Fruit fly (Drosophila melanogaster): ENCODE data around the gene H2.0.
A peak's percentile ranks its signal among the peaks of the same experiment; 100 is the strongest.

The H2.0 gene

dm6 chr2L:6045972-6046718, 26.9 kb upstream of the H2.0 start, which contains the start of gene Pfas (continued):
- peak; percentile 67 for TF ChIP-seq topi (GFP tag; optimal IDR thresholded peaks at IDR 0.05)
- no peak for TF ChIP-seq Ets21C (GFP tag; optimal IDR thresholded peaks at IDR 0.05)
- TF ChIP-seq CG4318 (GFP tag; optimal IDR thresholded peaks at IDR 0.05) = no peak
- TF ChIP-seq CG15336 (GFP tag; IDR thresholded peaks at IDR 0.05) = 0 out of 2 replicates have a peak, but pooled peaks have one; percentile 33
- peak; percentile 26 for TF ChIP-seq CG6854 (GFP tag; optimal IDR thresholded peaks at IDR 0.05)
- TF ChIP-seq lz (GFP tag; optimal IDR thresholded peaks at IDR 0.05) = peak; percentile 70
- TF ChIP-seq Eip75B (GFP tag; optimal IDR thresholded peaks at IDR 0.05) = peak; percentile 58
- TF ChIP-seq CG6808 (GFP tag; optimal IDR thresholded peaks at IDR 0.05) = peak; percentile 76
- TF ChIP-seq net (GFP tag; optimal IDR thresholded peaks at IDR 0.05) = peak; percentile 51
- no peak for TF ChIP-seq svp (GFP tag)

dm6 chr2L:6045484-6045883, 26.3 kb upstream of the H2.0 start:
- TF ChIP-seq CG1621 (tag; optimal IDR thresholded peaks at IDR 0.05) = no peak
- TF ChIP-seq svp (GFP tag) = peak; percentile 99

dm6 chr2L:6037830-6038229, 18.6 kb upstream of the H2.0 start, which contains the start of the genes CG9117 and CG31643:
Gene CG9117 (minus strand): TSS chr2L:6037902.
Gene CG31643 (plus strand): TSS chr2L:6038117.
- no peak for TF ChIP-seq CG11294 (GFP tag; IDR thresholded peaks at IDR 0.05)
- TF ChIP-seq Sox14 (GFP tag; optimal IDR thresholded peaks at IDR 0.05) = peak; percentile 72
- TF ChIP-seq CG3032 (tag; optimal IDR thresholded peaks at IDR 0.05) = peak; percentile 46
- no peak for TF ChIP-seq CG6854 (GFP tag; optimal IDR thresholded peaks at IDR 0.05)
- TF ChIP-seq CG6163 (GFP tag; IDR thresholded peaks at IDR 0.05) = no peak
- no peak for TF ChIP-seq CG8319 (GFP tag; optimal IDR thresholded peaks at IDR 0.05)
- TF ChIP-seq esn (GFP tag; optimal IDR thresholded peaks at IDR 0.05) = peak; percentile 79
- peak; percentile 62 for TF ChIP-seq CG15336 (GFP tag; IDR thresholded peaks at IDR 0.05)
- TF ChIP-seq CG32006 (GFP tag; optimal IDR thresholded peaks at IDR 0.05) = no peak
- no peak for TF ChIP-seq CG8119 (GFP tag; IDR thresholded peaks at IDR 0.05)
- TF ChIP-seq CG10631 (GFP tag; optimal IDR thresholded peaks at IDR 0.05) = no peak
- TF ChIP-seq CG8632 (GFP tag; optimal IDR thresholded peaks at IDR 0.05) = no peak
- TF ChIP-seq cyc (GFP tag; optimal IDR thresholded peaks at IDR 0.05) = peak; percentile 67
- peak; percentile 51 for TF ChIP-seq CG6792 (GFP tag; optimal IDR thresholded peaks at IDR 0.05)
- TF ChIP-seq Smox (GFP tag; optimal IDR thresholded peaks at IDR 0.05) = no peak
- peak; percentile 95 for TF ChIP-seq svp (GFP tag)
- peak; percentile 73 for TF ChIP-seq Hr39 (GFP tag; optimal IDR thresholded peaks at IDR 0.05)
- no peak for TF ChIP-seq Met (GFP tag; optimal IDR thresholded peaks at IDR 0.05)
- no peak for TF ChIP-seq dac (GFP tag; optimal IDR thresholded peaks at IDR 0.05)
- TF ChIP-seq topi (GFP tag; optimal IDR thresholded peaks at IDR 0.05) = peak; percentile 62
- TF ChIP-seq eg (GFP tag; IDR thresholded peaks at IDR 0.05) = peak; percentile 70
- TF ChIP-seq Eip93F (GFP tag; optimal IDR thresholded peaks at IDR 0.05) = peak; percentile 47
- no peak for TF ChIP-seq acj6 (GFP tag; optimal IDR thresholded peaks at IDR 0.05)
- TF ChIP-seq Sox15 (GFP tag; optimal IDR thresholded peaks at IDR 0.05) = peak; percentile 26
- peak; percentile 55 for TF ChIP-seq CG34406 (GFP tag; optimal IDR thresholded peaks at IDR 0.05)
- TF ChIP-seq spab (GFP tag; optimal IDR thresholded peaks at IDR 0.05) = no peak
- peak; percentile 18 for TF ChIP-seq CG11762 (GFP tag; optimal IDR thresholded peaks at IDR 0.05; ENCODE audit: insufficient read depth)
- TF ChIP-seq CG6276 (GFP tag; optimal IDR thresholded peaks at IDR 0.05) = no peak
- no peak for TF ChIP-seq salr (GFP tag; optimal IDR thresholded peaks at IDR 0.05)
- TF ChIP-seq CG10669 (GFP tag; optimal IDR thresholded peaks at IDR 0.05) = no peak
- TF ChIP-seq CG7368 (GFP tag; optimal IDR thresholded peaks at IDR 0.05) = no peak
- TF ChIP-seq Ets21C (GFP tag; optimal IDR thresholded peaks at IDR 0.05) = no peak
- TF ChIP-seq fd85E (GFP tag; optimal IDR thresholded peaks at IDR 0.05) = no peak
- no peak for TF ChIP-seq Blimp-1 (GFP tag; optimal IDR thresholded peaks at IDR 0.05)
- no peak for TF ChIP-seq CG11902 (GFP tag; optimal IDR thresholded peaks at IDR 0.05)
- TF ChIP-seq vri (GFP tag; optimal IDR thresholded peaks at IDR 0.05) = no peak
- peak; percentile 39 for TF ChIP-seq CG6808 (GFP tag; optimal IDR thresholded peaks at IDR 0.05)
- no peak for TF ChIP-seq Lpt (GFP tag; optimal IDR thresholded peaks at IDR 0.05)
- no peak for TF ChIP-seq CG4318 (GFP tag; optimal IDR thresholded peaks at IDR 0.05)
- no peak for TF ChIP-seq CG3919 (GFP tag; optimal IDR thresholded peaks at IDR 0.05)
- TF ChIP-seq CG31627 (GFP tag; optimal IDR thresholded peaks at IDR 0.05) = peak; percentile 73
- TF ChIP-seq fkh (GFP tag; optimal IDR thresholded peaks at IDR 0.05) = no peak

All from whole organism, prepupa.